Worm (Caenorhabditis elegans) whole organism, L4 larva: ENCODE measurements around the gene srx-134.

Experiments used
- F44E2.7 ChIP-seq: fragments of 200-800 bp; sonication (Bioruptor generic); IDR thresholded peaks from 2 replicates; pipeline ENCODE4 v2.1.2; 2022; ENCODE audit warnings: missing genetic modification characterization, missing compliant biosample characterization
- Y105C5A.15 ChIP-seq: fragments of 200-800 bp; sonication (Bioruptor generic); IDR thresholded peaks from 2 replicates; pipeline ENCODE4 v1.3.6; 2022; ENCODE audit warnings: missing genetic modification characterization, missing compliant biosample characterization
- ZK546.5 ChIP-seq, 2 experiments: sonication (generic microtip); optimal IDR thresholded peaks; 2 replicates each; lab custom pipeline; 2017; ENCODE audit warnings: missing biosample characterization in 2 of 2, missing genetic modification characterization in 2 of 2
- aly-2 ChIP-seq: sonication (generic microtip); optimal IDR thresholded peaks from 2 replicates; lab custom pipeline; 2018; ENCODE audit warnings: missing biosample characterization, missing genetic modification characterization
- attf-4 ChIP-seq: sonication (generic microtip); optimal IDR thresholded peaks from 3 replicates; lab custom pipeline; 2017; ENCODE audit warnings: missing biosample characterization, missing genetic modification characterization
- ceh-28 ChIP-seq: fragments of 150-350 bp; optimal IDR thresholded peaks from 2 replicates; lab custom pipeline; 2014; ENCODE audit warnings: missing biosample characterization, missing genetic modification reagents, missing genetic modification characterization
- ceh-32 ChIP-seq: sonication (generic microtip); optimal IDR thresholded peaks from 2 replicates; lab custom pipeline; 2016; ENCODE audit warnings: mild to moderate bottlenecking, missing genetic modification characterization, missing compliant biosample characterization; ENCODE audit not compliant: poor library complexity
- ceh-62 ChIP-seq: sonication (generic microtip); optimal IDR thresholded peaks from 2 replicates; lab custom pipeline; 2017; ENCODE audit warnings: missing biosample characterization, missing genetic modification characterization
- daf-12 ChIP-seq: fragments of 150-350 bp; optimal IDR thresholded peaks from 2 replicates; lab custom pipeline; 2014; ENCODE audit warnings: missing biosample characterization, missing genetic modification reagents, missing genetic modification characterization
- daf-19 ChIP-seq: fragments of 200-800 bp; sonication (Bioruptor generic); conservative IDR thresholded peaks from 2 replicates; pipeline ENCODE4 v1.3.6; 2022; ENCODE audit warnings: missing genetic modification characterization, missing compliant biosample characterization
- dmd-9 ChIP-seq: fragments of 200-800 bp; sonication (Bioruptor generic); IDR thresholded peaks from 2 replicates; pipeline ENCODE4 v1.3.6; 2022; ENCODE audit warnings: missing genetic modification reagents, missing genetic modification characterization, missing compliant biosample characterization
- dpl-1 ChIP-seq: fragments of 150-350 bp; optimal IDR thresholded peaks from 2 replicates; lab custom pipeline; 2014; ENCODE audit warnings: missing biosample characterization, missing genetic modification reagents, missing genetic modification characterization
- dve-1 ChIP-seq: sonication (generic microtip); optimal IDR thresholded peaks from 2 replicates; lab custom pipeline; 2017; ENCODE audit warnings: antibody characterized with exemption, mild to moderate bottlenecking, missing genetic modification characterization, missing compliant biosample characterization; ENCODE audit not compliant: insufficient read depth
- egl-27 ChIP-seq: sonication (generic microtip); optimal IDR thresholded peaks from 3 replicates; lab custom pipeline; 2017; ENCODE audit warnings: missing biosample characterization, missing genetic modification reagents, missing genetic modification characterization
- fkh-10 ChIP-seq: fragments of 150-350 bp; optimal IDR thresholded peaks from 2 replicates; lab custom pipeline; 2014; ENCODE audit warnings: missing biosample characterization, missing genetic modification reagents, missing genetic modification characterization
- hif-1 ChIP-seq, 2 experiments: sonication (generic microtip); optimal IDR thresholded peaks; 2 replicates each; lab custom pipeline; 2016 to 2017; ENCODE audit warnings: missing compliant biosample characterization in 2 of 2, missing genetic modification characterization in 2 of 2, missing genetic modification reagents in 2 of 2, missing genotype in 2 of 2, mild to moderate bottlenecking in 1 of 2
- lim-7 ChIP-seq: fragments of 200-800 bp; sonication (Bioruptor generic); IDR thresholded peaks from 2 replicates; pipeline ENCODE4 v1.3.6; 2022; ENCODE audit warnings: missing genetic modification characterization, missing compliant biosample characterization
- lir-3 ChIP-seq: sonication (generic microtip); optimal IDR thresholded peaks from 2 replicates; lab custom pipeline; 2016; ENCODE audit warnings: mild to moderate bottlenecking, missing genetic modification characterization, missing compliant biosample characterization
- madf-5 ChIP-seq, 2 experiments: fragments of 200-800 bp; sonication (Bioruptor generic); IDR thresholded peaks; 2 replicates each; pipeline ENCODE4 v1.3.6; 2022; ENCODE audit warnings: missing compliant biosample characterization in 2 of 2, missing genetic modification characterization in 2 of 2
- mdl-1 ChIP-seq, 2 experiments: fragments of 150-350 bp in 1 of 2; sonication (generic microtip) in 1 of 2; optimal IDR thresholded peaks; 2 replicates each; lab custom pipeline; 2014 to 2017; ENCODE audit warnings: missing biosample characterization in 2 of 2, missing genetic modification characterization in 2 of 2
- mep-1 ChIP-seq: fragments of 150-350 bp; sonication (generic microtip); optimal IDR thresholded peaks from 3 replicates; lab custom pipeline; 2014; ENCODE audit warnings: missing biosample characterization, missing genetic modification characterization
- mxl-3 ChIP-seq: fragments of 200-800 bp; sonication (Bioruptor generic); optimal IDR thresholded peaks from 2 replicates; lab custom pipeline; 2018; ENCODE audit warnings: mild to moderate bottlenecking, missing genetic modification characterization, missing compliant biosample characterization
- nhr-10 ChIP-seq: fragments of 150-350 bp; optimal IDR thresholded peaks from 2 replicates; lab custom pipeline; 2014; ENCODE audit warnings: missing biosample characterization, missing genetic modification characterization
- nhr-102 ChIP-seq: sonication (generic microtip); optimal IDR thresholded peaks from 2 replicates; lab custom pipeline; 2016; ENCODE audit warnings: mild to moderate bottlenecking, missing genetic modification characterization, moderate library complexity, missing compliant biosample characterization
- nhr-111 ChIP-seq: fragments of 200-800 bp; sonication (Bioruptor generic); optimal IDR thresholded peaks from 2 replicates; lab custom pipeline; 2018; ENCODE audit warnings: mild to moderate bottlenecking, missing genetic modification characterization, missing compliant biosample characterization
- nhr-28 ChIP-seq: fragments of 150-350 bp; optimal IDR thresholded peaks from 2 replicates; lab custom pipeline; 2014; ENCODE audit warnings: missing biosample characterization, missing genetic modification characterization
- pha-4 ChIP-seq, 2 experiments: fragments of 150-350 bp in 1 of 2; fragments of 200-800 bp in 1 of 2; sonication (Bioruptor generic) in 1 of 2; IDR thresholded peaks in 1 of 2; optimal IDR thresholded peaks in 1 of 2; 2 replicates each; pipeline versions ENCODE4 v1.3.6 to Lab custom; 2014 to 2022; ENCODE audit warnings: missing genetic modification characterization in 2 of 2, missing genetic modification reagents in 2 of 2, missing biosample characterization in 1 of 2, missing compliant biosample characterization in 1 of 2
- pqm-1 ChIP-seq: sonication (generic microtip); optimal IDR thresholded peaks from 2 replicates; lab custom pipeline; 2017; ENCODE audit warnings: missing biosample characterization, missing genetic modification characterization
- rbr-2 ChIP-seq: sonication (generic microtip); optimal IDR thresholded peaks from 2 replicates; lab custom pipeline; 2016; ENCODE audit warnings: missing genotype, missing genetic modification characterization, missing compliant biosample characterization
- set-16 ChIP-seq: fragments of 200-800 bp; sonication (Bioruptor generic); IDR thresholded peaks from 2 replicates; pipeline ENCODE4 v1.3.6; 2022; ENCODE audit warnings: missing genetic modification reagents, missing genetic modification characterization, missing compliant biosample characterization
- snpc-1.2 ChIP-seq: fragments of 200-800 bp; sonication (Bioruptor generic); IDR thresholded peaks from 2 replicates; pipeline ENCODE4 v1.3.6; 2022; ENCODE audit warnings: missing genetic modification reagents, missing genetic modification characterization, missing compliant biosample characterization
- snpc-4 ChIP-seq: fragments of 150-350 bp; optimal IDR thresholded peaks from 2 replicates; lab custom pipeline; 2014; ENCODE audit warnings: missing biosample characterization, missing genetic modification characterization
- spr-3 ChIP-seq: fragments of 200-800 bp; sonication (Bioruptor generic); optimal IDR thresholded peaks from 2 replicates; lab custom pipeline; 2018; ENCODE audit warnings: mild to moderate bottlenecking, missing genetic modification characterization, missing compliant biosample characterization
- tag-97 ChIP-seq: fragments of 200-800 bp; sonication (Bioruptor generic); IDR thresholded peaks from 2 replicates; pipeline ENCODE4 v1.3.6; 2022; ENCODE audit warnings: missing genetic modification characterization, missing compliant biosample characterization
- tra-1 ChIP-seq: fragments of 200-800 bp; sonication (Bioruptor generic); IDR thresholded peaks from 2 replicates; pipeline ENCODE4 v1.3.6; 2022; ENCODE audit warnings: missing genetic modification reagents, missing genetic modification characterization, missing compliant biosample characterization
- unc-62 ChIP-seq, 3 experiments: fragments of 150-350 bp in 1 of 3; sonication (generic microtip); optimal IDR thresholded peaks in 2 of 3; peaks in 1 of 3; 1 replicate in 1 of 3; 2 replicates in 2 of 3; lab custom pipeline; 2014 to 2017; ENCODE audit warnings: missing biosample characterization in 3 of 3, missing genetic modification characterization in 3 of 3, missing genetic modification reagents in 3 of 3, missing genotype in 1 of 3
- vab-7 ChIP-seq: fragments of 200-800 bp; sonication (Bioruptor generic); IDR thresholded peaks from 2 replicates; pipeline ENCODE4 v1.3.6; 2022; ENCODE audit warnings: missing genetic modification reagents, missing genetic modification characterization, missing compliant biosample characterization
- zfp-3 ChIP-seq: fragments of 200-800 bp; sonication (Bioruptor generic); conservative IDR thresholded peaks from 2 replicates; pipeline ENCODE4 v1.3.6; 2022; ENCODE audit warnings: missing genetic modification reagents, missing genetic modification characterization, missing compliant biosample characterization
- zip-11 ChIP-seq: fragments of 200-800 bp; sonication (Bioruptor generic); IDR thresholded peaks from 2 replicates; pipeline ENCODE4 v1.3.6; 2022; ENCODE audit warnings: missing genetic modification characterization, missing compliant biosample characterization

The srx-134 gene

ce11 chrV:13843147-13843546 lies 13.1 kb downstream of the srx-134 start, which contains the start of gene srx-130:
Gene srx-130 (plus strand): TSS chrV:13843447.
- TF ChIP-seq mep-1: no peak
- TF ChIP-seq zip-11 (GFP tag; lab: Robert Waterston, UW): no peak
- no peak for TF ChIP-seq vab-7 (GFP tag; lab: Robert Waterston, UW)
- TF ChIP-seq dmd-9 (GFP tag; lab: Robert Waterston, UW): no peak
- TF ChIP-seq nhr-111: no peak
- no peak for TF ChIP-seq zfp-3
- no peak for TF ChIP-seq tag-97 (GFP tag; lab: Robert Waterston, UW)
- TF ChIP-seq egl-27 (tag; lab: Kevin White, UChicago): no peak
- TF ChIP-seq F44E2.7 (GFP tag; lab: Robert Waterston, UW): no peak
- no peak for TF ChIP-seq nhr-102 (tag; lab: Kevin White, UChicago)
- no peak for TF ChIP-seq ceh-62
- TF ChIP-seq spr-3 (GFP tag; lab: Kevin White, UChicago): no peak
- TF ChIP-seq attf-4 (tag; lab: Kevin White, UChicago): no peak
- no peak for TF ChIP-seq nhr-10 (tag; lab: Kevin White, UChicago)
- no peak for TF ChIP-seq ceh-28 (tag; lab: Kevin White, UChicago)
- no peak for TF ChIP-seq aly-2 (tag; lab: Kevin White, UChicago)
- no peak for TF ChIP-seq Y105C5A.15
- TF ChIP-seq dve-1 (tag; lab: Kevin White, UChicago): no peak
- TF ChIP-seq mxl-3 (GFP tag; lab: Kevin White, UChicago): no peak

ce11 chrV:13840909-13841308 lies 15.4 kb downstream of the srx-134 start, which contains the start of gene srx-17:
Gene srx-17 (plus strand): TSS chrV:13841209.
- TF ChIP-seq tag-97 (GFP tag; lab: Robert Waterston, UW): no peak
- TF ChIP-seq, all 104 proteins: peak for 0

ce11 chrV:13839433-13839832 lies 16.8 kb downstream of the srx-134 start, which contains the start of gene F55B12.10:
Gene F55B12.10 (plus strand): TSS chrV:13839733.
- TF ChIP-seq pha-4 (GFP tag; IDR thresholded peaks at IDR 0.05; lab: Robert Waterston, UW) (no peak), pha-4 (tag; optimal IDR thresholded peaks at IDR 0.05; lab: Kevin White, UChicago) (no peak), nhr-28 (tag; lab: Kevin White, UChicago) (peak; percentile 10), unc-62 (GFP tag; optimal IDR thresholded peaks at IDR 0.05 in 1 of 2; lab: Kevin White, UChicago) (peak in 1 of 2 experiments; percentile 35), unc-62 (tag; optimal IDR thresholded peaks at IDR 0.05; lab: Kevin White, UChicago) (no peak), mdl-1 (tag; optimal IDR thresholded peaks at IDR 0.05; lab: Kevin White, UChicago) (peak in 1 of 2 experiments; percentile 66)
- TF ChIP-seq, all 104 proteins: peak for 3

- no peak for TF ChIP-seq tra-1 (GFP tag; lab: Robert Waterston, UW)
- TF ChIP-seq zfp-3: no peak
- no peak for TF ChIP-seq set-16 (GFP tag; lab: Robert Waterston, UW)
- TF ChIP-seq ceh-28 (tag; lab: Kevin White, UChicago): no peak
- no peak for TF ChIP-seq daf-19
- no peak for TF ChIP-seq madf-5 (GFP tag; IDR thresholded peaks at IDR 0.05; lab: Robert Waterston, UW)
- no peak for TF ChIP-seq pqm-1 (tag; lab: Kevin White, UChicago)
- no peak for TF ChIP-seq daf-12 (tag; lab: Kevin White, UChicago)
- TF ChIP-seq ZK546.5 (tag; optimal IDR thresholded peaks at IDR 0.05; lab: Kevin White, UChicago): no peak
- TF ChIP-seq snpc-4 (tag; lab: Kevin White, UChicago): no peak
- TF ChIP-seq fkh-10 (GFP tag; lab: Kevin White, UChicago): no peak
- no peak for TF ChIP-seq rbr-2 (tag; lab: Kevin White, UChicago)
- TF ChIP-seq dpl-1 (GFP tag; lab: Kevin White, UChicago): no peak
- TF ChIP-seq snpc-1.2 (GFP tag; lab: Robert Waterston, UW): no peak
- no peak for TF ChIP-seq nhr-102 (tag; lab: Kevin White, UChicago)
- no peak for TF ChIP-seq lim-7 (GFP tag; lab: Robert Waterston, UW)
- TF ChIP-seq lir-3: no peak
- no peak for TF ChIP-seq ceh-32 (tag; lab: Kevin White, UChicago)
- TF ChIP-seq hif-1 (tag; optimal IDR thresholded peaks at IDR 0.05; lab: Kevin White, UChicago): no peak
- TF ChIP-seq, all 104 proteins: peak for 0
These were observed 19.1 kb downstream of the srx-134 start, which contains the start of gene srx-128 for ce11 chrV:13837173-13837572. Gene srx-128 (plus strand): TSS chrV:13837473.
